Fruit fly (Drosophila melanogaster) whole organism, embryonic: ENCODE measurements around the gene Hmbs.

Experiments used
- Atf3 ChIP-seq: fragments of 200-800 bp; sonication (Bioruptor generic); optimal IDR thresholded peaks from 3 replicates; lab custom pipeline; 2016; ENCODE audit warnings: missing biosample characterization, missing genetic modification characterization
- Awh ChIP-seq: fragments of 200-800 bp; sonication (Bioruptor generic); IDR thresholded peaks from 2 replicates; pipeline ENCODE4, ENCODE4 v1.3.6; 2022; ENCODE audit warnings: missing biosample characterization, missing genetic modification characterization
- B-H1 ChIP-seq: fragments of 200-800 bp; sonication (Bioruptor generic); IDR thresholded peaks from 3 replicates; pipeline ENCODE4 v1.3.6; 2022; ENCODE audit warnings: missing biosample characterization, missing genetic modification characterization
- Bteb2 ChIP-seq: fragments of 200-800 bp; sonication (Bioruptor generic); optimal IDR thresholded peaks from 2 replicates; lab custom pipeline; 2016; ENCODE audit warnings: missing biosample characterization, missing genetic modification characterization
- CG10147 ChIP-seq: fragments of 200-800 bp; sonication (Bioruptor generic); optimal IDR thresholded peaks from 2 replicates; lab custom pipeline; 2019; ENCODE audit warnings: missing biosample characterization, mild to moderate bottlenecking, missing genetic modification characterization, moderate library complexity
- CG10431 ChIP-seq: fragments of 200-800 bp; sonication (Bioruptor generic); optimal IDR thresholded peaks from 3 replicates; lab custom pipeline; 2018; ENCODE audit warnings: missing biosample characterization, mild to moderate bottlenecking, missing genetic modification characterization
- CG11504 ChIP-seq: fragments of 200-800 bp; sonication (Bioruptor generic); optimal IDR thresholded peaks from 3 replicates; lab custom pipeline; 2019; ENCODE audit warnings: missing biosample characterization, mild to moderate bottlenecking, missing genetic modification characterization, moderate library complexity
- CG1529 ChIP-seq: fragments of 200-800 bp; sonication (Bioruptor generic); optimal IDR thresholded peaks from 3 replicates; lab custom pipeline; 2018; ENCODE audit warnings: missing biosample characterization, missing genetic modification characterization
- CG15601 ChIP-seq: fragments of 200-800 bp; sonication (Bioruptor generic); optimal IDR thresholded peaks from 3 replicates; lab custom pipeline; 2019; ENCODE audit warnings: missing biosample characterization, mild to moderate bottlenecking, missing genetic modification characterization, moderate library complexity
- CG16779 ChIP-seq: fragments of 200-800 bp; sonication (Bioruptor generic); IDR thresholded peaks from 2 replicates; pipeline ENCODE4 v1.3.6; 2022; ENCODE audit warnings: missing biosample characterization, missing genetic modification characterization
- CG2199 ChIP-seq: fragments of 200-800 bp; sonication (Bioruptor generic); IDR thresholded peaks from 3 replicates; pipeline ENCODE4 v1.3.6; 2022; ENCODE audit warnings: missing biosample characterization, missing genetic modification characterization
- CG2712 ChIP-seq: fragments of 200-800 bp; optimal IDR thresholded peaks from 3 replicates; lab custom pipeline; 2019; ENCODE audit warnings: missing biosample characterization, mild to moderate bottlenecking, missing genetic modification characterization, moderate library complexity
- CG34376 ChIP-seq: fragments of 200-800 bp; sonication (Bioruptor generic); optimal IDR thresholded peaks from 2 replicates; lab custom pipeline; 2018; ENCODE audit warnings: missing biosample characterization, mild to moderate bottlenecking, missing genetic modification characterization
- CG34422 ChIP-seq: fragments of 200-800 bp; sonication (Bioruptor generic); IDR thresholded peaks from 3 replicates; pipeline ENCODE4 v1.3.6; 2022; ENCODE audit warnings: missing biosample characterization, missing genetic modification characterization
- CG43689 ChIP-seq: fragments of 200-800 bp; sonication (Bioruptor generic); IDR thresholded peaks from 2 replicates; pipeline ENCODE4 v1.3.6; 2022; ENCODE audit warnings: missing biosample characterization, missing genetic modification characterization
- CG5245 ChIP-seq: fragments of 200-800 bp; sonication (Bioruptor generic); optimal IDR thresholded peaks from 3 replicates; lab custom pipeline; 2016; ENCODE audit warnings: missing biosample characterization, missing genetic modification characterization
- CG6765 ChIP-seq: fragments of 200-800 bp; sonication (Bioruptor generic); optimal IDR thresholded peaks from 3 replicates; lab custom pipeline; 2017; ENCODE audit warnings: missing biosample characterization, mild to moderate bottlenecking, missing genetic modification characterization
- CHES-1-like ChIP-seq: fragments of 200-800 bp; sonication (Bioruptor generic); optimal IDR thresholded peaks from 2 replicates; lab custom pipeline; 2016; ENCODE audit warnings: missing biosample characterization, missing genetic modification characterization
- Camta ChIP-seq: fragments of 200-800 bp; sonication (Bioruptor generic); optimal IDR thresholded peaks from 2 replicates; lab custom pipeline; 2016; ENCODE audit warnings: missing biosample characterization, missing genetic modification characterization
- Dref ChIP-seq: fragments of 200-800 bp; sonication (Bioruptor generic); IDR thresholded peaks from 2 replicates; pipeline ENCODE4 v1.3.6; 2022; ENCODE audit warnings: missing biosample characterization, missing genetic modification characterization
- Drgx ChIP-seq: fragments of 200-800 bp; sonication (Bioruptor generic); IDR thresholded peaks from 2 replicates; pipeline ENCODE4 v1.3.6; 2022; ENCODE audit warnings: missing biosample characterization, missing genetic modification characterization
- E2f2 ChIP-seq: fragments of 200-800 bp; sonication (Bioruptor generic); IDR thresholded peaks from 2 replicates; pipeline ENCODE4 v1.3.6; 2022; ENCODE audit warnings: missing biosample characterization, missing genetic modification characterization
- ERR ChIP-seq: fragments of 200-800 bp; sonication (Bioruptor generic); optimal IDR thresholded peaks from 2 replicates; lab custom pipeline; 2016; ENCODE audit warnings: missing biosample characterization, missing genetic modification characterization
- Elba2 ChIP-seq: fragments of 200-800 bp; sonication (Bioruptor generic); optimal IDR thresholded peaks from 3 replicates; lab custom pipeline; 2016; ENCODE audit warnings: missing biosample characterization, missing genetic modification characterization
- Gsc ChIP-seq: fragments of 200-800 bp; sonication (Bioruptor generic); IDR thresholded peaks from 2 replicates; pipeline ENCODE4 v1.3.6; 2022; ENCODE audit warnings: missing biosample characterization, missing genetic modification characterization
- H2.0 ChIP-seq: fragments of 200-800 bp; sonication (Bioruptor generic); IDR thresholded peaks from 2 replicates; pipeline ENCODE4 v1.3.6; 2022; ENCODE audit warnings: missing biosample characterization, missing genetic modification characterization
- HmgD ChIP-seq: fragments of 200-800 bp; sonication (Bioruptor generic); optimal IDR thresholded peaks from 3 replicates; lab custom pipeline; 2016; ENCODE audit warnings: missing biosample characterization, missing genetic modification characterization
- Lpt ChIP-seq: fragments of >200 bp; optimal IDR thresholded peaks from 2 replicates; lab custom pipeline; 2018; ENCODE audit warnings: missing biosample characterization, missing genetic modification characterization
- MBD-R2 ChIP-seq: fragments of 200-800 bp; sonication (Bioruptor generic); IDR thresholded peaks from 2 replicates; pipeline ENCODE4 v1.3.6; 2022; ENCODE audit warnings: missing biosample characterization, missing genetic modification characterization
- MESR4 ChIP-seq: fragments of 200-800 bp; sonication (Bioruptor generic); optimal IDR thresholded peaks from 2 replicates; lab custom pipeline; 2018; ENCODE audit warnings: missing biosample characterization, mild to moderate bottlenecking, missing genetic modification characterization, moderate library complexity
- Ptx1 ChIP-seq: fragments of 200-800 bp; sonication (Bioruptor generic); IDR thresholded peaks from 2 replicates; pipeline ENCODE4 v1.3.6; 2022; ENCODE audit warnings: missing biosample characterization, missing genetic modification characterization
- Scr ChIP-seq: fragments of 200-800 bp; sonication (Bioruptor generic); IDR thresholded peaks from 2 replicates; pipeline ENCODE4 v1.3.6; 2022; ENCODE audit warnings: missing biosample characterization, missing genetic modification characterization; ENCODE audit not compliant: partially characterized antibody
- Sox102F ChIP-seq: fragments of 200-800 bp; sonication (Bioruptor generic); optimal IDR thresholded peaks from 2 replicates; lab custom pipeline; 2018; ENCODE audit warnings: missing biosample characterization, mild to moderate bottlenecking, missing genetic modification characterization, moderate library complexity
- ab ChIP-seq: fragments of 200-800 bp; sonication (Bioruptor generic); optimal IDR thresholded peaks from 2 replicates; lab custom pipeline; 2016; ENCODE audit warnings: missing biosample characterization, missing genetic modification characterization
- btn ChIP-seq: fragments of 200-800 bp; sonication (Bioruptor generic); optimal IDR thresholded peaks from 2 replicates; lab custom pipeline; 2016; ENCODE audit warnings: missing biosample characterization, missing genetic modification characterization
- caup ChIP-seq: fragments of 200-800 bp; sonication (Bioruptor generic); optimal IDR thresholded peaks from 3 replicates; lab custom pipeline; 2017; ENCODE audit warnings: missing biosample characterization, mild to moderate bottlenecking, missing genetic modification characterization, moderate library complexity; ENCODE audit not compliant: severe bottlenecking
- chif ChIP-seq, 2 experiments: fragments of 200-800 bp; sonication (Bioruptor generic); optimal IDR thresholded peaks; 3 replicates each; lab custom pipeline; 2016; ENCODE audit warnings: missing biosample characterization in 2 of 2, missing genetic modification characterization in 2 of 2
- crp ChIP-seq, 2 experiments: fragments of 200-800 bp; sonication (Bioruptor generic); optimal IDR thresholded peaks; 2 replicates in 1 of 2; 3 replicates in 1 of 2; lab custom pipeline; 2017; ENCODE audit warnings: missing biosample characterization in 2 of 2, missing genetic modification characterization in 2 of 2, mild to moderate bottlenecking in 1 of 2, moderate library complexity in 1 of 2
- gcm ChIP-seq: fragments of 200-800 bp; sonication (Bioruptor generic); optimal IDR thresholded peaks from 2 replicates; lab custom pipeline; 2019; ENCODE audit warnings: missing biosample characterization, mild to moderate bottlenecking, missing genetic modification characterization, moderate library complexity
- gro ChIP-seq: fragments of 200-800 bp; sonication (Bioruptor generic); optimal IDR thresholded peaks from 2 replicates; lab custom pipeline; 2016; ENCODE audit warnings: missing biosample characterization, missing genetic modification characterization
- ham ChIP-seq: fragments of 200-800 bp; sonication (Bioruptor generic); IDR thresholded peaks from 2 replicates; pipeline ENCODE4 v1.3.6; 2022; ENCODE audit warnings: missing biosample characterization, missing genetic modification characterization
- jumu ChIP-seq: fragments of 200-800 bp; sonication (Bioruptor generic); optimal IDR thresholded peaks from 3 replicates; lab custom pipeline; 2016; ENCODE audit warnings: missing biosample characterization, missing genetic modification characterization
- lbe ChIP-seq: fragments of 200-800 bp; sonication (Bioruptor generic); optimal IDR thresholded peaks from 2 replicates; lab custom pipeline; 2016; ENCODE audit warnings: missing biosample characterization, mild to moderate bottlenecking, missing genetic modification characterization
- nerfin-1 ChIP-seq: fragments of 200-800 bp; sonication (Bioruptor generic); optimal IDR thresholded peaks from 3 replicates; lab custom pipeline; 2019; ENCODE audit warnings: missing biosample characterization, mild to moderate bottlenecking, missing genetic modification characterization, moderate library complexity
- pan ChIP-seq, 4 experiments: fragments of >200 bp in 3 of 4; fragments of 200-800 bp in 1 of 4; sonication (Bioruptor generic) in 1 of 4; optimal IDR thresholded peaks in 3 of 4; IDR thresholded peaks in 1 of 4; 2 replicates each; pipeline versions ENCODE4 v1.3.6 to Lab custom; 2017 to 2022; ENCODE audit warnings: missing biosample characterization in 2 of 4, missing genetic modification characterization in 2 of 4, mixed read lengths in 1 of 4
- rib ChIP-seq: fragments of 200-800 bp; sonication (Bioruptor generic); IDR thresholded peaks from 2 replicates; pipeline ENCODE4 v1.3.6; 2022; ENCODE audit warnings: missing biosample characterization, missing genetic modification characterization
- shn ChIP-seq: fragments of 200-800 bp; sonication (Bioruptor generic); optimal IDR thresholded peaks from 3 replicates; lab custom pipeline; 2016; ENCODE audit warnings: missing biosample characterization, missing genetic modification characterization
- so ChIP-seq: fragments of 200-800 bp; sonication (Bioruptor generic); IDR thresholded peaks from 3 replicates; pipeline ENCODE4 v1.3.6; 2022; ENCODE audit warnings: missing biosample characterization, missing genetic modification characterization
- ssp ChIP-seq: fragments of 200-800 bp; sonication (Bioruptor generic); IDR thresholded peaks from 2 replicates; pipeline ENCODE4 v1.3.6; 2022; ENCODE audit warnings: missing biosample characterization, missing genetic modification characterization
- wor ChIP-seq: fragments of 200-800 bp; sonication (Bioruptor generic); IDR thresholded peaks from 2 replicates; pipeline ENCODE4 v1.3.6; 2022; ENCODE audit warnings: missing biosample characterization, missing genetic modification characterization

Gene Hmbs

DNA sequence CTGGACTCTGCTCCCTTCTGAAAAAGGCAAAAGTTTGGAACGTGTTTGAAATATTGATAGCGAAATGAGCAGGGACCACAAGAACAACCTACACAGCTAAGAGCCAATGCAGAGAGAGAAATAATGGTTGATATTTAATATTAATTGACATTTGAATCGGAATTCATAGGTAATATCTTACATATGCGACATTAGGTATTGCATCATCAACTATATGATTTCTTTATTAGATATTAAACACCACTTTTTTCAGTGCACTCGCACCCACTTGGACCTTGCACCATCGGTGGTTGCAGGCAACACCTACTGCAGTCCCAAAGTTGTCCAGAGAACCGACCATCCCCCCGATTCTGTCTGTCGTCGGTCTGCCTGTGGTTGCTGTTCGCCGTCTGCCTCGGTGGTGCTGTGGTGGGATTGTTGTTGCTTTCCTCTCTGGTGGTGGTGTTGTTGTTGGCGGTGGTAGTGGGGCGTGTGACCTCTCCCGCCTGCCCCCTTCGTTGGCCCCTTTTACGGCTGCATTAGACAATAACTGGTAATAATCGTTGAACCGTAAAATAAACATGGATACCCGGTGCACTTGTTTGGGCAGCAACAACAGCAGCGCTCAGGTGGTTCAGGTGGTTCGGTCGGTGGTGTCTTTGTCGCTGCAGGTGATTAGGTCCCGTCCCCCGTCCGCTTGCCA, 44.3 kb downstream of the Hmbs start (continued):
- no peak for TF ChIP-seq CG34376 (GFP tag; lab: Kevin White, UChicago)
- TF ChIP-seq jumu (GFP tag; lab: Kevin White, UChicago) = no peak
- no peak for TF ChIP-seq CG6765 (GFP tag; lab: Kevin White, UChicago)
- TF ChIP-seq CG10147 (GFP tag; lab: Kevin White, UChicago) = no peak
- TF ChIP-seq CG11504 = peak; percentile 60
- no peak for TF ChIP-seq ab
- peak; percentile 92 for TF ChIP-seq Drgx
- TF ChIP-seq E2f2 = peak; percentile 28; the same call in 1 of the 2 replicates
- no peak for TF ChIP-seq pan (optimal IDR thresholded peaks at IDR 0.05; lab: Kevin White, UChicago)
- TF ChIP-seq pan (GFP tag; optimal IDR thresholded peaks at IDR 0.05 in 1 of 2, IDR thresholded peaks at IDR 0.05 in 1 of 2) = peak in 1 of 2 experiments; percentile 48
- peak; percentile 47 for TF ChIP-seq ssp (GFP tag; lab: Robert Waterston, UW)
- no peak for TF ChIP-seq CG5245 (GFP tag; lab: Kevin White, UChicago)
- TF ChIP-seq shn (GFP tag; lab: Kevin White, UChicago) = no peak
- TF ChIP-seq Lpt = no peak
- TF ChIP-seq crp (GFP tag; optimal IDR thresholded peaks at IDR 0.05; lab: Kevin White, UChicago) = no peak
- peak; percentile 55; the same call in 1 of the 2 replicates for TF ChIP-seq Ptx1 (GFP tag; lab: Robert Waterston, UW)
- peak; percentile 77 for TF ChIP-seq Awh
- TF ChIP-seq wor = no peak
- TF ChIP-seq B-H1 (GFP tag; lab: Robert Waterston, UW) = peak; percentile 72
- TF ChIP-seq MESR4 (GFP tag; lab: Kevin White, UChicago) = no peak
- TF ChIP-seq rib (GFP tag; lab: Robert Waterston, UW) = no peak
- peak; percentile 59 for TF ChIP-seq nerfin-1
- peak; percentile 22 to 47 for TF ChIP-seq chif (GFP tag; optimal IDR thresholded peaks at IDR 0.05; lab: Kevin White, UChicago)
- TF ChIP-seq Atf3 (GFP tag; lab: Kevin White, UChicago) = peak; percentile 18
- peak; percentile 91 for TF ChIP-seq CG2199 (GFP tag; lab: Robert Waterston, UW)
- TF ChIP-seq CG16779 (GFP tag; lab: Robert Waterston, UW) = no peak
- TF ChIP-seq MBD-R2 (GFP tag; lab: Robert Waterston, UW) = 0 out of 2 replicates have a peak, but pooled peaks have one; percentile 14
- TF ChIP-seq Elba2 (GFP tag; lab: Kevin White, UChicago) = no peak
- TF ChIP-seq CG43689 = no peak
- peak; percentile 21 for TF ChIP-seq caup
- peak; percentile 86 for TF ChIP-seq CG2712
- TF ChIP-seq Bteb2 = no peak
- no peak; the same call in 2 of the 3 replicates for TF ChIP-seq so
- no peak for TF ChIP-seq HmgD (GFP tag; lab: Kevin White, UChicago)
- TF ChIP-seq Gsc (GFP tag; lab: Robert Waterston, UW) = peak; percentile 18; the same call in 1 of the 2 replicates
- peak; percentile 2 for TF ChIP-seq btn (GFP tag; lab: Kevin White, UChicago)
- no peak for TF ChIP-seq lbe
- peak; percentile 65 for TF ChIP-seq Sox102F
- peak; percentile 3 for TF ChIP-seq Camta
- TF ChIP-seq gro (GFP tag; lab: Kevin White, UChicago) = no peak
- peak; percentile 59 for TF ChIP-seq gcm
- peak; percentile 64 for TF ChIP-seq CG1529 (GFP tag; lab: Kevin White, UChicago)
- no peak for TF ChIP-seq ERR
- peak; percentile 43; the same call in 1 of the 2 replicates for TF ChIP-seq H2.0 (GFP tag; lab: Robert Waterston, UW)
- TF ChIP-seq CG10431 (GFP tag; lab: Kevin White, UChicago) = no peak
- TF ChIP-seq Dref = 0 out of 2 replicates have a peak, but pooled peaks have one; percentile 8
- no peak for TF ChIP-seq Scr (GFP tag; lab: Robert Waterston, UW)
- no peak for TF ChIP-seq CHES-1-like (GFP tag; lab: Kevin White, UChicago)
- TF ChIP-seq ham (GFP tag; lab: Robert Waterston, UW) = no peak
- peak; percentile 64; the same call in 2 of the 3 replicates for TF ChIP-seq CG34422
- peak; percentile 39 for TF ChIP-seq CG15601 (tag; lab: Kevin White, UChicago)
